Fruit fly (Drosophila melanogaster) whole organism: ENCODE measurements around the gene mRpL15.

Experiments used
- CG8478 ChIP-seq: fragments of >200 bp; optimal IDR thresholded peaks from 2 replicates; lab custom pipeline; 2018; ENCODE audit warnings: inconsistent platforms
- Dll ChIP-seq: fragments of >200 bp; optimal IDR thresholded peaks from 2 replicates; lab custom pipeline; 2017
- EcR ChIP-seq, 2 experiments: fragments of >200 bp; optimal IDR thresholded peaks; 2 replicates each; lab custom pipeline; 2017; ENCODE audit warnings: missing biosample characterization in 2 of 2, missing genetic modification characterization in 2 of 2, missing genetic modification reagents in 2 of 2
- pan ChIP-seq: fragments of >200 bp; optimal IDR thresholded peaks from 2 replicates; lab custom pipeline; 2017
- psq ChIP-seq: fragments of >200 bp; optimal IDR thresholded peaks from 2 replicates; lab custom pipeline; 2017
- usp ChIP-seq: fragments of >200 bp; optimal IDR thresholded peaks from 2 replicates; lab custom pipeline; 2017; ENCODE audit warnings: missing biosample characterization, missing genetic modification characterization, mixed read lengths

Gene mRpL15

DNA sequence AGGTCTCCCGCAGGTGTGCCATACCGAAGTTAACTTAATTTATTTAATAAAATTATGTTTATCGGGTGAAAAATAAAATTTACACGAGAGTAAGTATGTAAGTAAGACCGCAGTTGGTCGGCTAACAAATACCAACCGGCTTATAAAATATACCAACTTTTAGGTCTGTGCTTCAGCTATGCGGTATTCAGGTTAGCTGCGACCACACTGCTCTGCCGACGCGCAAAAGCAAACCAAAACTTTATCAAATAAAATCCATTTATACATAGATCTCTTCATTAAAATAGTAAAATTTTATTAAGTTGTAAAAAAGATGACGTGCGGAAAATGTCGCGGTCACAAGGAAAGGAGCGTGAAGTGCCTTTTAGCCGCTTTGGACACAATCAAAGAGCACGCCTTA lies at the start of gene mRpL15, which contains the start of gene CtIP:
mRpL15 (minus strand) TSS at position 141 of the 400 bp plus-strand sequence.
CtIP (plus strand) TSS at position 182 of the 400 bp plus-strand sequence.
- no peak for TF ChIP-seq psq
- no peak for TF ChIP-seq Dll (lab: Kevin White, UChicago)
- no peak for TF ChIP-seq CG8478 (lab: Kevin White, UChicago)
- no peak for TF ChIP-seq pan (lab: Kevin White, UChicago)
- no peak for TF ChIP-seq usp (GFP tag; lab: Kevin White, UChicago)
- TF ChIP-seq EcR (GFP tag; optimal IDR thresholded peaks at IDR 0.05; lab: Kevin White, UChicago) = no peak

DNA sequence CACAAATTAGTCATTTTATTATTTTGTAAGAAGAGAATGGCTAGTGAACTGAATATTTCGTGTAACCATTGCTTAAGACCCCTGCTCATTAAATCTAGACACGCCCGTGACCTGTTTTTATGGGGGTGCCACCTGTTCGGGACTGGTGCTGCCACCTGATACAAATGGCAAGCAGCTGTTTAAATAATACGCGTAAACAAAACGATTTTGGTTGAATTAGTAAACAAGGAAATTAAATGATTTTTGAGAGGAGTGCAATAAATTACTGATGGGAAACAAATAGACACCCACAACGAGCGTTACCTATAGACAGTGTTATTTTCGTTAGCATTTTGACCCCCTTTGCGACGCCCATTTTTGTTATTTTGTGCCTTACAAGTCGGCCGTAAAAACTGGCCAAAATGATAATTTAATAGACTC lies 38.8 kb upstream of the mRpL15 start:
- TF ChIP-seq usp (GFP tag; lab: Kevin White, UChicago) (no peak), Dll (lab: Kevin White, UChicago) (no peak), EcR (GFP tag; optimal IDR thresholded peaks at IDR 0.05; lab: Kevin White, UChicago) (no peak), psq (no peak), pan (lab: Kevin White, UChicago) (no peak), CG8478 (lab: Kevin White, UChicago) (no peak)

- TF ChIP-seq psq = no peak
- TF ChIP-seq usp (GFP tag; lab: Kevin White, UChicago) = no peak
- no peak for TF ChIP-seq Dll (lab: Kevin White, UChicago)
- no peak for TF ChIP-seq pan (lab: Kevin White, UChicago)
- no peak for TF ChIP-seq CG8478 (lab: Kevin White, UChicago)
- TF ChIP-seq EcR (GFP tag; optimal IDR thresholded peaks at IDR 0.05; lab: Kevin White, UChicago) = no peak
Measured at dm6 chr3L:20474197-20474788, 38.3 kb upstream of the mRpL15 start, which contains the start of gene isoQC. Gene isoQC (plus strand): TSS chr3L:20474466.

dm6 chr3L:20473021-20473799 lies 37.2 kb upstream of the mRpL15 start, which contains the start of the genes CG32428 and CG5969:
Gene CG32428 (minus strand): TSS chr3L:20473723.
Gene CG5969 (plus strand): TSS chr3L:20473783.
- TF ChIP-seq psq = no peak
- TF ChIP-seq Dll (lab: Kevin White, UChicago) = no peak
- TF ChIP-seq pan (lab: Kevin White, UChicago) = no peak
- no peak for TF ChIP-seq usp (GFP tag; lab: Kevin White, UChicago)
- TF ChIP-seq EcR (GFP tag; optimal IDR thresholded peaks at IDR 0.05; lab: Kevin White, UChicago) = no peak
- TF ChIP-seq CG8478 (lab: Kevin White, UChicago) = no peak

DNA sequence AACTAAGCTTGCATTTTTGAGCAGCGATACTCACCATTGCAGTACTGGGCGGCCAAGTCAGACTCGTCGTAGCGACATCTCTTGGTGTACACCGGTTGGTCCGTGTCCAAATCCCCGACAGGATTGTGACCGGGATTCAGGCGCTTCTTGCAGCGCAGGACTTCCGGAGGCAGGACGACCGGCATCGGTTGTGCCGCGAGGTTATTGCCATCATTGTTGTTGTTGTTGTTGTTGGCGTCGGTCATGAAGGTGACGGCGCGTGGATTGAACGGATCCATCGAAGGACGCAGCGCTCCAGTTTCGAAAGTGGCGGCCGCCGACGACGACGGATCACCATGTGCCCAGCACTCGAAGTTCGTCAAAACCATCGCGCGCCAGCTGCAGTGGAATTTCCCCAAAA lies 36.6 kb upstream of the mRpL15 start:
- TF ChIP-seq pan (lab: Kevin White, UChicago) = no peak
- TF ChIP-seq EcR (GFP tag; optimal IDR thresholded peaks at IDR 0.05; lab: Kevin White, UChicago) = no peak
- TF ChIP-seq psq = no peak
- no peak for TF ChIP-seq usp (GFP tag; lab: Kevin White, UChicago)
- no peak for TF ChIP-seq Dll (lab: Kevin White, UChicago)
- no peak for TF ChIP-seq CG8478 (lab: Kevin White, UChicago)

DNA sequence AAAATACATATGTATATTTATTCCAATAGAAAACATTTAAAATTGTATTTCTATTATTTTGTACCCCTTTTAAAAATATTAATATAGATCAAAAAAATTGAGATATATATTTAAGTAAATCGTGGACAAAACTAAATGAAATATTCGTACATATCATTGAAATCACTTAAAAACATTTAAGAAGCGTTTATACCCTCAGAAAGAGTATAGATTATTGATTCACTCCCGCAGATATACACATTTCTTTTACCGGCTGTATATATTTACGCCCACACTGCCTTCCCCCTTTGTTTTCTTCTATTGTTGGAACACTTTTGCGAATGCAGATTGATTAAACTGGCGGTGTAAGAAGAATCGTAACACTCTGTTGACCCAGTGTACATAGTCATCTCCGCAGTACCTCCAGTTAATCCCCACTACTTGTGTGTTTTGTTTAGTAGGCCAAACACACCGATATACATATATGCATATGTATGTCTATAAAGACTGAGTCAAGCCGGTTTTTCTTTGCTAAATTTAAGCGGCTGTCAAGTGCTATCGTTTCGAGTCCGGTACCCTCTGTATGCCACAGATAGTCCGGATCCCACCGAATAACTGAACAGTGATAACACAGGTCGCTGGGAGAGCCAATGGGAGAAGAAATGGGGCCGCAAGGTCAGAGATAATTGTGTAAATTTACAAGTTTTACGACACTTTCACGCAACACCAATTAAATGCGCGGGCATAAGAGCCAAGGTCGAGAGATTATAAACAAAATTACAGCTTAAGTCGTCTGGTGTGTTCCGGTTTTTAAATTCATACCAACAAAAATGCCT lies 35.7 kb upstream of the mRpL15 start:
- TF ChIP-seq usp (GFP tag; lab: Kevin White, UChicago) (no peak), psq (no peak), Dll (lab: Kevin White, UChicago) (no peak), CG8478 (lab: Kevin White, UChicago) (no peak), pan (lab: Kevin White, UChicago) (no peak), EcR (GFP tag; optimal IDR thresholded peaks at IDR 0.05; lab: Kevin White, UChicago) (no peak)

DNA sequence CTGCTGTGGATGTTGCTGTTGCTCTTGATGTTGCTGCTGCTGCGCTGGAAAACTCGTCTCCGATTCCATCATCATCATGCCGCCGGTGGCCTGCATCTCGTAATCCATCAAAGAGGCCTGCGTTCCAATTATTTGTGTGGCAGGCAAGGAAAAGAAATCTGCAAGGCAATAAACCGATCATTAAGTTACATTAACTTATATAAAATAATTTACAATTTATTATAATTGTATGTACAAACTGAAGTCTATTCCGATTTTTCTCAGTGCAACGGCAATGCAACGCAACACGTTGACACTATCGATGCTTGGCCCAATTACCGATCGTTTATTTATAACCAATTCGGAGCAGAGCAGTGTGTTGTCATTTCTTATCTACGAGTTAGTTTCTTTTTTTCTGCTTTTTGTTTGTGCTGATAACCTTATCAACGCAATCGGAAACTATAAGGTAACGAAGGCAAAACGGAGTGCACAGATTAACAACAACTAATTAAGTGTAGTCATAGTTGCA lies 35.0 kb upstream of the mRpL15 start:
- TF ChIP-seq EcR (GFP tag; optimal IDR thresholded peaks at IDR 0.05; lab: Kevin White, UChicago) (no peak), CG8478 (lab: Kevin White, UChicago) (no peak), pan (lab: Kevin White, UChicago) (no peak), Dll (lab: Kevin White, UChicago) (no peak), psq (no peak), usp (GFP tag; lab: Kevin White, UChicago) (no peak)

dm6 chr3L:20467433-20467832 lies 31.4 kb upstream of the mRpL15 start:
- TF ChIP-seq CG8478 (lab: Kevin White, UChicago) = no peak
- no peak for TF ChIP-seq EcR (GFP tag; optimal IDR thresholded peaks at IDR 0.05; lab: Kevin White, UChicago)
- TF ChIP-seq pan (lab: Kevin White, UChicago) = no peak
- no peak for TF ChIP-seq psq
- TF ChIP-seq Dll (lab: Kevin White, UChicago) = no peak
- TF ChIP-seq usp (GFP tag; lab: Kevin White, UChicago) = no peak

- TF ChIP-seq pan (lab: Kevin White, UChicago) = no peak
- no peak for TF ChIP-seq CG8478 (lab: Kevin White, UChicago)
- no peak for TF ChIP-seq usp (GFP tag; lab: Kevin White, UChicago)
- TF ChIP-seq EcR (GFP tag; optimal IDR thresholded peaks at IDR 0.05; lab: Kevin White, UChicago) = no peak
- no peak for TF ChIP-seq psq
Measured at dm6 chr3L:20466599-20466998, 30.6 kb upstream of the mRpL15 start, which contains the start of gene Tdh. Gene Tdh (plus strand): TSS chr3L:20466944.

- TF ChIP-seq Dll (lab: Kevin White, UChicago) (no peak), usp (GFP tag; lab: Kevin White, UChicago) (no peak), psq (no peak), pan (lab: Kevin White, UChicago) (no peak), CG8478 (lab: Kevin White, UChicago) (no peak), EcR (GFP tag; optimal IDR thresholded peaks at IDR 0.05; lab: Kevin White, UChicago) (no peak)
Measured at dm6 chr3L:20465941-20466340, 29.9 kb upstream of the mRpL15 start, which contains the start of gene CG42764. Gene CG42764 (minus strand): TSS chr3L:20466041.
